Fruit fly (Drosophila melanogaster): ENCODE data around the gene CG9837.

DNA sequence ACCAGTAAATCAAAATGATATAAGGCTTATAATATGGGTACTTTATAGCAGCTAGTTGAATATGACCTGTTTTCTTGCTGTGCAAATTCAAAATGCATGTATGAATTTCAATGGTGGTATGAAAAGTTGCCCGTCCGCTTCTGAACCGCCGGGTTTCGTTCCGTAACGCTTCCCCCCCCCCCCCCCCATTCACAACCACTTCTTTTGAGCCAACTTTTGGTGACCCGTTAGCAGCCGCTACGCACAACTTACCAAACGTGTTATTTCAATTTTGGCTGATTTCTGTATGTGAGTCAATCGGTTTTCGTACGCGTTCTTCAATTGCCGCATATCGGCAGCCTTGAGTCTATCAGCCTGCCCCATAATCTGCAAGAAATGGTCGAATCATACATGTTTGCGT lies 19.7 kb downstream of the CG9837 start:
- TF ChIP-seq pdm3 (GFP tag; optimal IDR thresholded peaks at IDR 0.05): no peak
- no peak for TF ChIP-seq topi (GFP tag; optimal IDR thresholded peaks at IDR 0.05)
- TF ChIP-seq lz (GFP tag; optimal IDR thresholded peaks at IDR 0.05): no peak
- no peak for TF ChIP-seq Eip93F (GFP tag; optimal IDR thresholded peaks at IDR 0.05)
- TF ChIP-seq dac (GFP tag; optimal IDR thresholded peaks at IDR 0.05): no peak

All from whole organism, prepupa.